Fruit fly (Drosophila melanogaster): ENCODE measurements around the gene CG14421.

DNA sequence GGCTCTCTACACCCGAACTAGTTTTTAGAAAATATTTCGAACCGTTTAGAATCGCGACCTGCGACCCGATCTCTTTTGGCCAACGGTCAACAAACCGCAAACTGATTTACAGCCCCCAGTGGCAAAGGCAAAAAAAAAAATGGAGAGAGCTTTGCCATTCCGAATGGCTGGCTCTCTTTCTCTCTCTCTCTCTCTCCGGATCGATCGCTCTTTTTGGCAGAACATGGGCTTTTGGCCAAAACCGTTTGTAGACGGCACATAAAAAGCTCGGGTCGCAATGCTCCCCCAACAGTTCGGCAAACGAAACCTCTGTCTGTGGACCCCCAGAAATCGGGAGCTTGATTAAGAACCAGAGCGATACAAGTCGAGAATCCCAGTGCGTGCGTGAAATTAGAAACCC, 11.7 kb upstream of the CG14421 start, which contains the start of gene CG32793:
- TF ChIP-seq CG9215 (GFP tag; IDR thresholded peaks at IDR 0.05) (no peak), ssp (GFP tag; IDR thresholded peaks at IDR 0.05) (no peak), Xrp1 (GFP tag; IDR thresholded peaks at IDR 0.05) (no peak), Atf-2 (GFP tag; optimal IDR thresholded peaks at IDR 0.05) (no peak), psq (GFP tag; optimal IDR thresholded peaks at IDR 0.05) (no peak), CG10267 (tag; optimal IDR thresholded peaks at IDR 0.05) (no peak), Usf (GFP tag; optimal IDR thresholded peaks at IDR 0.05) (no peak), CG4707 (GFP tag; optimal IDR thresholded peaks at IDR 0.05) (no peak), CG11723 (GFP tag; optimal IDR thresholded peaks at IDR 0.05) (no peak)
